Fruit fly (Drosophila melanogaster) whole organism, embryonic: ENCODE data around the gene dob.

Source experiments
- Aef1 ChIP-seq: fragments of 200-800 bp; sonication (Bioruptor generic); IDR thresholded peaks from 3 replicates; pipeline ENCODE4 v1.3.6; 2022; ENCODE audit warnings: missing biosample characterization, missing genetic modification characterization
- CG10366 ChIP-seq: fragments of 200-800 bp; sonication (Bioruptor generic); IDR thresholded peaks from 2 replicates; pipeline ENCODE4 v1.3.6; 2022; ENCODE audit warnings: missing biosample characterization, missing genetic modification characterization
- CG11456 ChIP-seq: fragments of 200-800 bp; sonication (Bioruptor generic); IDR thresholded peaks from 3 replicates; pipeline ENCODE4 v1.3.6; 2022; ENCODE audit warnings: missing biosample characterization, missing genetic modification characterization
- CG12391 ChIP-seq: fragments of 200-800 bp; sonication (Bioruptor generic); optimal IDR thresholded peaks from 3 replicates; lab custom pipeline; 2018; ENCODE audit warnings: missing biosample characterization, mild to moderate bottlenecking, missing genetic modification characterization, moderate library complexity
- CG12659 ChIP-seq: fragments of 200-800 bp; sonication (Bioruptor generic); optimal IDR thresholded peaks from 3 replicates; lab custom pipeline; 2017; ENCODE audit warnings: mild to moderate bottlenecking, missing biosample characterization, missing genetic modification reagents, missing genetic modification characterization
- CG13287 ChIP-seq: fragments of 200-800 bp; sonication (Bioruptor generic); IDR thresholded peaks from 2 replicates; pipeline ENCODE4 v1.3.6; 2022; ENCODE audit warnings: missing biosample characterization, missing genetic modification characterization; ENCODE audit not compliant: partially characterized antibody
- CG14014 ChIP-seq: fragments of 200-800 bp; sonication (Bioruptor generic); IDR thresholded peaks from 2 replicates; pipeline ENCODE4 v1.3.6; 2022; ENCODE audit warnings: missing biosample characterization, missing genetic modification characterization
- CG14710 ChIP-seq: fragments of 200-800 bp; sonication (Bioruptor generic); optimal IDR thresholded peaks from 3 replicates; lab custom pipeline; 2019; ENCODE audit warnings: missing biosample characterization, mild to moderate bottlenecking, missing genetic modification characterization, moderate library complexity
- CG15514 ChIP-seq: fragments of 200-800 bp; sonication (Bioruptor generic); optimal IDR thresholded peaks from 3 replicates; lab custom pipeline; 2017; ENCODE audit warnings: missing biosample characterization, missing genetic modification characterization, mild to moderate bottlenecking, moderate library complexity, missing genetic modification reagents
- CG1647 ChIP-seq: fragments of 200-800 bp; sonication (Bioruptor generic); optimal IDR thresholded peaks from 3 replicates; lab custom pipeline; 2016; ENCODE audit warnings: missing biosample characterization, missing genetic modification characterization
- CG16779 ChIP-seq: fragments of 200-800 bp; sonication (Bioruptor generic); IDR thresholded peaks from 2 replicates; pipeline ENCODE4 v1.3.6; 2022; ENCODE audit warnings: missing biosample characterization, missing genetic modification characterization
- CG17829 ChIP-seq: fragments of 200-800 bp; optimal IDR thresholded peaks from 2 replicates; lab custom pipeline; 2019; ENCODE audit warnings: missing biosample characterization, mild to moderate bottlenecking, missing genetic modification characterization, moderate library complexity
- CG18011 ChIP-seq: fragments of 200-800 bp; sonication (Bioruptor generic); optimal IDR thresholded peaks from 2 replicates; lab custom pipeline; 2017; ENCODE audit warnings: missing biosample characterization, missing genetic modification characterization, mild to moderate bottlenecking, moderate library complexity, missing genotype
- CG1832 ChIP-seq: fragments of 200-800 bp; sonication (Bioruptor generic); optimal IDR thresholded peaks from 2 replicates; lab custom pipeline; 2017; ENCODE audit warnings: missing biosample characterization, mild to moderate bottlenecking, missing genetic modification characterization, inconsistent platforms
- CG2116 ChIP-seq: fragments of 200-800 bp; sonication (Bioruptor generic); optimal IDR thresholded peaks from 3 replicates; lab custom pipeline; 2018; ENCODE audit warnings: missing biosample characterization, mild to moderate bottlenecking, missing genetic modification characterization
- CG2712 ChIP-seq: fragments of 200-800 bp; optimal IDR thresholded peaks from 3 replicates; lab custom pipeline; 2019; ENCODE audit warnings: missing biosample characterization, mild to moderate bottlenecking, missing genetic modification characterization, moderate library complexity
- CG34422 ChIP-seq: fragments of 200-800 bp; sonication (Bioruptor generic); IDR thresholded peaks from 3 replicates; pipeline ENCODE4 v1.3.6; 2022; ENCODE audit warnings: missing biosample characterization, missing genetic modification characterization
- CG3995 ChIP-seq: fragments of 200-800 bp; sonication (Bioruptor generic); optimal IDR thresholded peaks from 3 replicates; lab custom pipeline; 2016; ENCODE audit warnings: missing biosample characterization, missing genetic modification characterization
- CG7987 ChIP-seq: fragments of 200-800 bp; sonication (Bioruptor generic); optimal IDR thresholded peaks from 2 replicates; lab custom pipeline; 2018; ENCODE audit warnings: missing biosample characterization, mild to moderate bottlenecking, missing genetic modification characterization, moderate library complexity
- CG8290 ChIP-seq, 3 experiments: fragments of 200-800 bp; sonication (Bioruptor generic); optimal IDR thresholded peaks; 2 replicates each; lab custom pipeline; 2016 to 2019; ENCODE audit warnings: missing biosample characterization in 3 of 3, missing genetic modification characterization in 3 of 3, mild to moderate bottlenecking in 2 of 3, moderate library complexity in 1 of 3
- CTCF ChIP-seq: fragments of 200-800 bp; sonication (Bioruptor generic); optimal IDR thresholded peaks from 2 replicates; lab custom pipeline; 2017; ENCODE audit warnings: missing biosample characterization, mild to moderate bottlenecking, missing genetic modification characterization, moderate library complexity
- D19B ChIP-seq: fragments of 200-800 bp; sonication (Bioruptor generic); optimal IDR thresholded peaks from 2 replicates; lab custom pipeline; 2017; ENCODE audit warnings: missing biosample characterization, mild to moderate bottlenecking, missing genetic modification characterization
- Dbx ChIP-seq: fragments of 200-800 bp; sonication (Bioruptor generic); IDR thresholded peaks from 3 replicates; pipeline ENCODE4 v1.3.6; 2022; ENCODE audit warnings: missing biosample characterization, missing genetic modification characterization
- Fer1 ChIP-seq: fragments of 200-800 bp; sonication (Bioruptor generic); optimal IDR thresholded peaks from 2 replicates; lab custom pipeline; 2017; ENCODE audit warnings: missing biosample characterization, mild to moderate bottlenecking, missing genetic modification characterization
- HLHmδ ChIP-seq: fragments of 200-800 bp; sonication (Bioruptor generic); optimal IDR thresholded peaks from 2 replicates; lab custom pipeline; 2018; ENCODE audit warnings: missing biosample characterization, mild to moderate bottlenecking, missing genetic modification characterization, moderate library complexity
- HmgZ ChIP-seq: fragments of 200-800 bp; sonication (Bioruptor generic); optimal IDR thresholded peaks from 2 replicates; lab custom pipeline; 2018; ENCODE audit warnings: missing biosample characterization, mild to moderate bottlenecking, missing genetic modification characterization
- Hr39 ChIP-seq: fragments of >200 bp; optimal IDR thresholded peaks from 2 replicates; lab custom pipeline; 2017
- Nf-YC ChIP-seq: fragments of 200-800 bp; optimal IDR thresholded peaks from 3 replicates; lab custom pipeline; 2019; ENCODE audit warnings: missing biosample characterization, mild to moderate bottlenecking, missing genetic modification characterization, moderate library complexity
- PHDP ChIP-seq: fragments of 200-800 bp; sonication (Bioruptor generic); optimal IDR thresholded peaks from 3 replicates; lab custom pipeline; 2018; ENCODE audit warnings: missing biosample characterization, mild to moderate bottlenecking, missing genetic modification characterization, moderate library complexity
- Sry-β ChIP-seq: fragments of 200-800 bp; sonication (Bioruptor generic); optimal IDR thresholded peaks from 2 replicates; lab custom pipeline; 2018; ENCODE audit warnings: missing biosample characterization, mild to moderate bottlenecking, missing genetic modification characterization, moderate library complexity
- chif ChIP-seq, 2 experiments: fragments of 200-800 bp; sonication (Bioruptor generic); optimal IDR thresholded peaks; 3 replicates each; lab custom pipeline; 2016; ENCODE audit warnings: missing biosample characterization in 2 of 2, missing genetic modification characterization in 2 of 2
- chinmo ChIP-seq: fragments of 200-800 bp; sonication (Bioruptor generic); IDR thresholded peaks from 4 replicates; pipeline ENCODE4 v1.3.6; 2022; ENCODE audit warnings: missing biosample characterization, missing genetic modification characterization; ENCODE audit not compliant: partially characterized antibody
- crp ChIP-seq, 2 experiments: fragments of 200-800 bp; sonication (Bioruptor generic); optimal IDR thresholded peaks; 2 replicates in 1 of 2; 3 replicates in 1 of 2; lab custom pipeline; 2017; ENCODE audit warnings: missing biosample characterization in 2 of 2, missing genetic modification characterization in 2 of 2, mild to moderate bottlenecking in 1 of 2, moderate library complexity in 1 of 2
- ewg ChIP-seq: fragments of 200-800 bp; sonication (Bioruptor generic); optimal IDR thresholded peaks from 3 replicates; lab custom pipeline; 2017; ENCODE audit warnings: mild to moderate bottlenecking, missing biosample characterization, missing genetic modification reagents, missing genetic modification characterization
- fd96Cb ChIP-seq: fragments of 200-800 bp; sonication (Bioruptor generic); optimal IDR thresholded peaks from 2 replicates; lab custom pipeline; 2018; ENCODE audit warnings: missing biosample characterization, mild to moderate bottlenecking, missing genetic modification characterization, moderate library complexity
- gro ChIP-seq: fragments of 200-800 bp; sonication (Bioruptor generic); optimal IDR thresholded peaks from 2 replicates; lab custom pipeline; 2016; ENCODE audit warnings: missing biosample characterization, missing genetic modification characterization
- hkb ChIP-seq, 2 experiments: fragments of 200-800 bp in 1 of 2; fragments of >200 bp in 1 of 2; sonication (Bioruptor generic) in 1 of 2; IDR thresholded peaks in 1 of 2; optimal IDR thresholded peaks in 1 of 2; 2 replicates each; pipeline versions ENCODE4 v1.3.6 to Lab custom; 2017 to 2022; ENCODE audit warnings: missing biosample characterization in 1 of 2, missing genetic modification characterization in 1 of 2
- kah ChIP-seq: fragments of 200-800 bp; sonication (Bioruptor generic); optimal IDR thresholded peaks from 2 replicates; lab custom pipeline; 2018; ENCODE audit warnings: missing biosample characterization, mild to moderate bottlenecking, missing genetic modification characterization
- maf-S ChIP-seq: fragments of 200-800 bp; sonication (Bioruptor generic); optimal IDR thresholded peaks from 2 replicates; lab custom pipeline; 2016; ENCODE audit warnings: missing biosample characterization, missing genetic modification characterization
- onecut ChIP-seq: fragments of 200-800 bp; sonication (Bioruptor generic); IDR thresholded peaks from 2 replicates; pipeline ENCODE4 v1.3.6; 2022; ENCODE audit warnings: missing biosample characterization, missing genetic modification characterization
- p53 ChIP-seq: fragments of 200-800 bp; sonication (Bioruptor generic); optimal IDR thresholded peaks from 2 replicates; lab custom pipeline; 2016; ENCODE audit warnings: missing biosample characterization, missing genetic modification characterization
- phol ChIP-seq: fragments of 200-800 bp; sonication (Bioruptor generic); optimal IDR thresholded peaks from 3 replicates; lab custom pipeline; 2018; ENCODE audit warnings: missing biosample characterization, mild to moderate bottlenecking, missing genetic modification characterization, moderate library complexity
- scrt ChIP-seq: fragments of 200-800 bp; sonication (Bioruptor generic); optimal IDR thresholded peaks from 2 replicates; lab custom pipeline; 2018; ENCODE audit warnings: missing biosample characterization, mild to moderate bottlenecking, missing genetic modification characterization, moderate library complexity
- sim ChIP-seq: fragments of 200-800 bp; sonication (Bioruptor generic); IDR thresholded peaks from 2 replicates; pipeline ENCODE4 v1.3.6; 2022; ENCODE audit warnings: missing biosample characterization, missing genetic modification characterization
- stwl ChIP-seq: fragments of 200-800 bp; sonication (Bioruptor generic); optimal IDR thresholded peaks from 3 replicates; lab custom pipeline; 2018; ENCODE audit warnings: missing biosample characterization, mild to moderate bottlenecking, missing genetic modification characterization, moderate library complexity
- unpg ChIP-seq: fragments of 200-800 bp; sonication (Bioruptor generic); optimal IDR thresholded peaks from 3 replicates; lab custom pipeline; 2018; ENCODE audit warnings: missing biosample characterization, mild to moderate bottlenecking, missing genetic modification characterization, moderate library complexity

Gene dob

DNA sequence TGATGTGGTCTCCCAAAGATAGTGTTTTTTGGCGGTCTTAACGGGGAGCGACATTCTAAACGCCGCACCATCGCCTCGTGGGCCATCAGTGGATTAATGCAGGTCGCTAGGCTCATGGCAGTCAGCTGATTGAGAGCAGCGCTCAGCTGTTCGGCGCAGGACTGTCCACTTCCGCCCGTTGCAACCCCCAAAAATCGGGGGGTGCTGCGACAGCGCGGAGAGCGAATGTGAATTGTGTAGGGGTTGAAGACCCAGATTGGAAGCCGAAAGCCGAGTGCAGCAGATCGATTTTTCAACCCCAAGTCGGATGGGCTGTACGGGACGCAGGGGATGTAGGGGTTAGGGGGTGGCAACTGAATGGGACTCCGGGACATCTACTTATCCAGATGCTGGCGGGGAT is 4.2 kb upstream of the dob start (continued):
- TF ChIP-seq ewg (peak; percentile 74), CG1832 (GFP tag; lab: Kevin White, UChicago) (no peak), CG13287 (GFP tag; lab: Robert Waterston, UW) (0 out of 2 replicates have a peak, but pooled peaks have one; percentile 6), chif (GFP tag; optimal IDR thresholded peaks at IDR 0.05; lab: Kevin White, UChicago) (no peak), D19B (no peak), Nf-YC (tag; lab: Kevin White, UChicago) (no peak), crp (GFP tag; optimal IDR thresholded peaks at IDR 0.05; lab: Kevin White, UChicago) (peak in 1 of 2 experiments; percentile 79), CG16779 (GFP tag; lab: Robert Waterston, UW) (no peak)

DNA sequence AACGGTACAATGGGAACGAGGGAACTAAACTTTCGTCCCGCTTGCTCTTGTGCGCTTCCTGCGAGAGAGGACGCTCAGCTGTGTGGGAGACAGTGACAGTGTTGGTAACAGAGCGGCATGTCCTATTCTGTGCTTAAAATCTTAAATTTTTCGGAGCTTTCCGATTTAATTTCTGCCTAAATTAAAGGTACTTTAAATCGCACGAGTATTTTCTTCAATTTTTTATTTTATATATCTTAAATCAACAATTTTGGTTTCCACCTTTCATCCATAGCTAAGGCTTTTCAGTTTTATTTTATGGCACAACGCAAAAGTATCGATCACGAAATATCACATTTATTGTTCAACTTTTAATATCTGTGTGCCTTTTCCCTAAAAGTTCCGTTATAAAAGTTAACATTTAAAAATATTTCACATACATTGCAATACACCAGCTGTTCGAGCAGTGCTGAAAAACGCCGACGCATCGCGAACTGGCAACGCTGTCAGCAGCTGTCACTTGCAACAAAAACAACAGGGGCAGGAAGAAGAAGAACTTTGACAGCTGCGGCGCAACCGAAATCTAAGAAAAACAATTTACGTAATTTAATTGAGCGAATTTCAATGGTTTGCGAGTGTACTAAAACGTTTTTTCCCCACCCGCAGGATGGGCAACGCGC is 3.3 kb upstream of the dob start, which contains the start of the genes hiw and ND-B18:
hiw (minus strand) TSS at position 26 of the 659 bp plus-strand sequence.
ND-B18 (plus strand) TSS at position 330 of the 659 bp plus-strand sequence.
- no peak for TF ChIP-seq CG14014
- TF ChIP-seq CG15514 = peak; percentile 56
- no peak for TF ChIP-seq HLHmδ (GFP tag; lab: Kevin White, UChicago)
- TF ChIP-seq stwl (tag; lab: Kevin White, UChicago) = peak; percentile 72
- no peak; the same call in 2 of the 3 replicates for TF ChIP-seq CG34422
- TF ChIP-seq hkb (optimal IDR thresholded peaks at IDR 0.05; lab: Kevin White, UChicago) = no peak
- TF ChIP-seq hkb (GFP tag; IDR thresholded peaks at IDR 0.05; lab: Robert Waterston, UW) = 0 out of 2 replicates have a peak, but pooled peaks have one; percentile 15
- no peak for TF ChIP-seq CG10366 (GFP tag; lab: Robert Waterston, UW)
- TF ChIP-seq kah (GFP tag; lab: Kevin White, UChicago) = no peak
- peak; percentile 34 for TF ChIP-seq gro (GFP tag; lab: Kevin White, UChicago)
- TF ChIP-seq Hr39 (lab: Kevin White, UChicago) = no peak
- peak; percentile 8 for TF ChIP-seq PHDP (tag; lab: Kevin White, UChicago)
- peak; percentile 8 for TF ChIP-seq CG12391 (tag; lab: Kevin White, UChicago)
- peak; percentile 13 for TF ChIP-seq p53
- TF ChIP-seq unpg (GFP tag; lab: Kevin White, UChicago) = peak; percentile 6
- peak; percentile 28 for TF ChIP-seq CG2712
- TF ChIP-seq onecut (GFP tag; lab: Robert Waterston, UW) = no peak
- peak; percentile 46 for TF ChIP-seq CG14710 (tag; lab: Kevin White, UChicago)
- peak; percentile 72 for TF ChIP-seq Sry-β (GFP tag; lab: Kevin White, UChicago)
- peak; percentile 29 for TF ChIP-seq CG7987 (GFP tag; lab: Kevin White, UChicago)
- TF ChIP-seq chinmo (GFP tag; lab: Robert Waterston, UW) = no peak
- TF ChIP-seq sim (GFP tag; lab: Robert Waterston, UW) = no peak
- TF ChIP-seq CG17829 (tag; lab: Kevin White, UChicago) = peak; percentile 17
- peak; percentile 45; the same call in 1 of the 3 replicates for TF ChIP-seq Dbx (GFP tag; lab: Robert Waterston, UW)
- TF ChIP-seq CG8290 (GFP tag; optimal IDR thresholded peaks at IDR 0.05; lab: Kevin White, UChicago) = peak; percentile 13
- TF ChIP-seq CG8290 (tag; optimal IDR thresholded peaks at IDR 0.05; lab: Kevin White, UChicago) = no peak
- no peak for TF ChIP-seq fd96Cb
- peak; percentile 71 for TF ChIP-seq CG12659 (GFP tag; lab: Kevin White, UChicago)
- TF ChIP-seq maf-S = no peak
- peak; percentile 67 for TF ChIP-seq HmgZ (tag; lab: Kevin White, UChicago)
- peak; percentile 38 for TF ChIP-seq CG1647 (GFP tag; lab: Kevin White, UChicago)
- TF ChIP-seq CG3995 (GFP tag; lab: Kevin White, UChicago) = peak; percentile 64
- peak; percentile 37 for TF ChIP-seq phol (tag; lab: Kevin White, UChicago)
- TF ChIP-seq chif (GFP tag; optimal IDR thresholded peaks at IDR 0.05; lab: Kevin White, UChicago) = peak in 1 of 2 experiments; percentile 25
- TF ChIP-seq Fer1 (GFP tag; lab: Kevin White, UChicago) = peak; percentile 47
- peak; percentile 12 for TF ChIP-seq Nf-YC (tag; lab: Kevin White, UChicago)
- TF ChIP-seq Aef1 = peak; percentile 69
- peak; percentile 49 for TF ChIP-seq CTCF
- peak; percentile 54; the same call in 1 of the 3 replicates for TF ChIP-seq CG11456 (GFP tag; lab: Robert Waterston, UW)
- no peak for TF ChIP-seq scrt
- TF ChIP-seq CG2116 (GFP tag; lab: Kevin White, UChicago) = peak; percentile 47
- no peak for TF ChIP-seq CG18011 (GFP tag; lab: Kevin White, UChicago)
